Fruit fly (Drosophila melanogaster): ENCODE data around the gene S6k.

The S6k gene

dm6 chr3L:5828684-5829083, 18.0 kb upstream of the S6k start (continued):
- TF ChIP-seq run (tag; optimal IDR thresholded peaks at IDR 0.05) (no peak), Xrp1 (GFP tag; IDR thresholded peaks at IDR 0.05) (no peak), CG12236 (GFP tag; optimal IDR thresholded peaks at IDR 0.05) (no peak), CG8089 (GFP tag; optimal IDR thresholded peaks at IDR 0.05) (no peak), CG14014 (GFP tag; IDR thresholded peaks at IDR 0.05) (no peak), CG9215 (GFP tag; IDR thresholded peaks at IDR 0.05) (no peak), CG13296 (GFP tag; optimal IDR thresholded peaks at IDR 0.05) (no peak), CG6175 (GFP tag; IDR thresholded peaks at IDR 0.05) (no peak), az2 (GFP tag; optimal IDR thresholded peaks at IDR 0.05) (no peak), Bteb2 (GFP tag; optimal IDR thresholded peaks at IDR 0.05) (no peak), kni (GFP tag; optimal IDR thresholded peaks at IDR 0.05) (no peak), ems (GFP tag; optimal IDR thresholded peaks at IDR 0.05) (no peak), Hey (tag; optimal IDR thresholded peaks at IDR 0.05) (no peak), Lim3 (GFP tag; IDR thresholded peaks at IDR 0.05) (no peak), CG10147 (GFP tag; optimal IDR thresholded peaks at IDR 0.05) (no peak), phol (tag; optimal IDR thresholded peaks at IDR 0.05) (peak; percentile 53), ATbp (GFP tag; optimal IDR thresholded peaks at IDR 0.05) (peak; percentile 20), CG11456 (GFP tag; IDR thresholded peaks at IDR 0.05) (no peak), insv (GFP tag; optimal IDR thresholded peaks at IDR 0.05) (no peak), Fer3 (tag; optimal IDR thresholded peaks at IDR 0.05) (no peak), MESR4 (GFP tag; optimal IDR thresholded peaks at IDR 0.05) (no peak), zfh1 (GFP tag; IDR thresholded peaks at IDR 0.05) (no peak), CG2116 (GFP tag; optimal IDR thresholded peaks at IDR 0.05) (no peak), CG15269 (tag; optimal IDR thresholded peaks at IDR 0.05) (peak; percentile 40), Rx (GFP tag; IDR thresholded peaks at IDR 0.05) (no peak), CG1832 (GFP tag; optimal IDR thresholded peaks at IDR 0.05) (no peak), Doc2 (GFP tag; IDR thresholded peaks at IDR 0.05) (no peak), CG4820 (GFP tag; optimal IDR thresholded peaks at IDR 0.05) (no peak), CG32532 (GFP tag; IDR thresholded peaks at IDR 0.05) (no peak), CG6854 (GFP tag; optimal IDR thresholded peaks at IDR 0.05) (no peak), Kr (GFP tag; optimal IDR thresholded peaks at IDR 0.05) (no peak), CG10366 (GFP tag; IDR thresholded peaks at IDR 0.05) (no peak; the same call in 1 of the 2 replicates), vvl (GFP tag; IDR thresholded peaks at IDR 0.05) (no peak), pzg (GFP tag; optimal IDR thresholded peaks at IDR 0.05) (no peak), CG12769 (tag; optimal IDR thresholded peaks at IDR 0.05) (no peak), Dfd (GFP tag; optimal IDR thresholded peaks at IDR 0.05) (no peak), Lhr (GFP tag; optimal IDR thresholded peaks at IDR 0.05) (no peak), lov (optimal IDR thresholded peaks at IDR 0.05) (no peak), lov (GFP tag; IDR thresholded peaks at IDR 0.05) (no peak), inv (GFP tag; IDR thresholded peaks at IDR 0.05; ENCODE audit: partially characterized antibody) (no peak), bsh (GFP tag; optimal IDR thresholded peaks at IDR 0.05) (peak in 1 of 2 experiments; percentile 37), mld (GFP tag; IDR thresholded peaks at IDR 0.05; ENCODE audit: partially characterized antibody) (no peak), E2f2 (GFP tag; IDR thresholded peaks at IDR 0.05) (peak; percentile 21; the same call in 1 of the 2 replicates), HHEX (GFP tag; optimal IDR thresholded peaks at IDR 0.05) (no peak), Aef1 (GFP tag; IDR thresholded peaks at IDR 0.05) (no peak), dysf (GFP tag; IDR thresholded peaks at IDR 0.05) (peak; percentile 47; the same call in 1 of the 3 replicates), prd (optimal IDR thresholded peaks at IDR 0.05) (no peak), prd (GFP tag; IDR thresholded peaks at IDR 0.05) (peak; percentile 34; the same call in 1 of the 3 replicates), CG12219 (GFP tag; optimal IDR thresholded peaks at IDR 0.05) (no peak), ro (GFP tag; IDR thresholded peaks at IDR 0.05) (no peak), hkb (optimal IDR thresholded peaks at IDR 0.05) (no peak), hkb (GFP tag; IDR thresholded peaks at IDR 0.05) (no peak), vnd (GFP tag; IDR thresholded peaks at IDR 0.05; ENCODE audit: partially characterized antibody) (no peak)

Data from whole organism, embryonic.